Worm (Caenorhabditis elegans): ENCODE measurements around the gene nlp-5.

Gene nlp-5

ce11 chrII:8220267-8220666 lies 18.0 kb upstream of the nlp-5 start:
- TF ChIP-seq tra-4 (tag; optimal IDR thresholded peaks at IDR 0.05): no peak
- TF ChIP-seq hmg-4 (GFP tag; optimal IDR thresholded peaks at IDR 0.05): no peak
- no peak for TF ChIP-seq tbx-11 (GFP tag; IDR thresholded peaks at IDR 0.05)

- TF ChIP-seq sea-1 (GFP tag; conservative IDR thresholded peaks at IDR 0.05) (0 out of 2 replicates have a peak, but pooled peaks have one; percentile 55), pes-1 (GFP tag; IDR thresholded peaks at IDR 0.05) (no peak), hmg-4 (GFP tag; optimal IDR thresholded peaks at IDR 0.05) (peak; percentile 61), ama-1 (optimal IDR thresholded peaks at IDR 0.05) (peak; percentile 80), tbx-37 (GFP tag; conservative IDR thresholded peaks at IDR 0.05) (no peak), ets-7 (tag; optimal IDR thresholded peaks at IDR 0.05) (no peak), tra-4 (tag; optimal IDR thresholded peaks at IDR 0.05) (no peak), flt-1 (GFP tag; IDR thresholded peaks at IDR 0.05) (0 out of 2 replicates have a peak, but pooled peaks have one; percentile 34)
These were observed 15.8 kb upstream of the nlp-5 start, which contains the start of gene dab-1 for ce11 chrII:8222309-8223065. Gene dab-1 (plus strand): TSS chrII:8222386.

ce11 chrII:8223422-8223821 lies 14.8 kb upstream of the nlp-5 start:
- TF ChIP-seq scrt-1 (GFP tag; IDR thresholded peaks at IDR 0.05) (no peak), hmg-4 (GFP tag; optimal IDR thresholded peaks at IDR 0.05) (peak; percentile 16), B0310.2 (tag; optimal IDR thresholded peaks at IDR 0.05) (no peak)

ce11 chrII:8223945-8224344 lies 14.3 kb upstream of the nlp-5 start:
- TF ChIP-seq pes-1 (GFP tag; IDR thresholded peaks at IDR 0.05) (no peak), tbx-11 (GFP tag; IDR thresholded peaks at IDR 0.05) (no peak), ceh-36 (tag; optimal IDR thresholded peaks at IDR 0.05) (no peak), F13C5.2 (tag; optimal IDR thresholded peaks at IDR 0.05) (no peak), hmbx-1 (tag; optimal IDR thresholded peaks at IDR 0.05) (no peak), tbx-37 (GFP tag; conservative IDR thresholded peaks at IDR 0.05) (no peak), B0310.2 (tag; optimal IDR thresholded peaks at IDR 0.05) (no peak), flt-1 (GFP tag; IDR thresholded peaks at IDR 0.05) (no peak), tra-4 (tag; optimal IDR thresholded peaks at IDR 0.05) (no peak), sea-1 (GFP tag; conservative IDR thresholded peaks at IDR 0.05) (no peak), ama-1 (optimal IDR thresholded peaks at IDR 0.05) (no peak), hmg-4 (GFP tag; optimal IDR thresholded peaks at IDR 0.05) (no peak), scrt-1 (GFP tag; IDR thresholded peaks at IDR 0.05) (no peak), aly-1 (tag; optimal IDR thresholded peaks at IDR 0.05) (no peak), hnd-1 (tag; optimal IDR thresholded peaks at IDR 0.05) (no peak), ets-7 (tag; optimal IDR thresholded peaks at IDR 0.05) (no peak)

ce11 chrII:8224623-8225022 lies 13.6 kb upstream of the nlp-5 start:
- TF ChIP-seq B0310.2 (tag; optimal IDR thresholded peaks at IDR 0.05) (no peak), tbx-11 (GFP tag; IDR thresholded peaks at IDR 0.05) (no peak), ets-7 (tag; optimal IDR thresholded peaks at IDR 0.05) (no peak), hmg-4 (GFP tag; optimal IDR thresholded peaks at IDR 0.05) (no peak), aly-1 (tag; optimal IDR thresholded peaks at IDR 0.05) (no peak), scrt-1 (GFP tag; IDR thresholded peaks at IDR 0.05) (no peak), tra-4 (tag; optimal IDR thresholded peaks at IDR 0.05) (no peak), pes-1 (GFP tag; IDR thresholded peaks at IDR 0.05) (no peak), ceh-36 (tag; optimal IDR thresholded peaks at IDR 0.05) (no peak), ceh-13 (GFP tag; optimal IDR thresholded peaks at IDR 0.05) (no peak), F13C5.2 (tag; optimal IDR thresholded peaks at IDR 0.05) (no peak), hnd-1 (tag; optimal IDR thresholded peaks at IDR 0.05) (no peak), hmbx-1 (tag; optimal IDR thresholded peaks at IDR 0.05) (no peak), flt-1 (GFP tag; IDR thresholded peaks at IDR 0.05) (no peak)

ce11 chrII:8225347-8225746 lies 12.9 kb upstream of the nlp-5 start:
- TF ChIP-seq sea-1 (GFP tag; conservative IDR thresholded peaks at IDR 0.05): no peak
- no peak for TF ChIP-seq F13C5.2 (tag; optimal IDR thresholded peaks at IDR 0.05)
- TF ChIP-seq hmbx-1 (tag; optimal IDR thresholded peaks at IDR 0.05): no peak
- TF ChIP-seq ets-7 (tag; optimal IDR thresholded peaks at IDR 0.05): no peak
- TF ChIP-seq scrt-1 (GFP tag; IDR thresholded peaks at IDR 0.05): no peak
- TF ChIP-seq flt-1 (GFP tag; IDR thresholded peaks at IDR 0.05): no peak
- TF ChIP-seq ceh-13 (GFP tag; optimal IDR thresholded peaks at IDR 0.05): no peak
- no peak for TF ChIP-seq ceh-36 (tag; optimal IDR thresholded peaks at IDR 0.05)
- TF ChIP-seq ama-1 (optimal IDR thresholded peaks at IDR 0.05): no peak
- no peak for TF ChIP-seq pes-1 (GFP tag; IDR thresholded peaks at IDR 0.05)

ce11 chrII:8225914-8226313 lies 12.3 kb upstream of the nlp-5 start:
- TF ChIP-seq hmg-4 (GFP tag; optimal IDR thresholded peaks at IDR 0.05) (no peak), tbx-11 (GFP tag; IDR thresholded peaks at IDR 0.05) (no peak), B0310.2 (tag; optimal IDR thresholded peaks at IDR 0.05) (no peak), ceh-13 (GFP tag; optimal IDR thresholded peaks at IDR 0.05) (no peak), tbx-37 (GFP tag; conservative IDR thresholded peaks at IDR 0.05) (no peak), pes-1 (GFP tag; IDR thresholded peaks at IDR 0.05) (no peak), aly-1 (tag; optimal IDR thresholded peaks at IDR 0.05) (no peak), ama-1 (optimal IDR thresholded peaks at IDR 0.05) (no peak)

- TF ChIP-seq hnd-1 (tag; optimal IDR thresholded peaks at IDR 0.05): no peak
- no peak for TF ChIP-seq tbx-11 (GFP tag; IDR thresholded peaks at IDR 0.05)
- no peak for TF ChIP-seq aly-1 (tag; optimal IDR thresholded peaks at IDR 0.05)
- TF ChIP-seq sea-1 (GFP tag; conservative IDR thresholded peaks at IDR 0.05): no peak
- TF ChIP-seq tbx-37 (GFP tag; conservative IDR thresholded peaks at IDR 0.05): no peak
- TF ChIP-seq hmbx-1 (tag; optimal IDR thresholded peaks at IDR 0.05): no peak
- no peak for TF ChIP-seq flt-1 (GFP tag; IDR thresholded peaks at IDR 0.05)
- TF ChIP-seq ama-1 (optimal IDR thresholded peaks at IDR 0.05): no peak
- TF ChIP-seq hmg-4 (GFP tag; optimal IDR thresholded peaks at IDR 0.05): no peak
- TF ChIP-seq ceh-13 (GFP tag; optimal IDR thresholded peaks at IDR 0.05): no peak
These were observed 11.8 kb upstream of the nlp-5 start for ce11 chrII:8226475-8226874.

All from whole organism, early embryonic.